Fruit fly (Drosophila melanogaster): ENCODE results near the gene zetaCOP.

DNA sequence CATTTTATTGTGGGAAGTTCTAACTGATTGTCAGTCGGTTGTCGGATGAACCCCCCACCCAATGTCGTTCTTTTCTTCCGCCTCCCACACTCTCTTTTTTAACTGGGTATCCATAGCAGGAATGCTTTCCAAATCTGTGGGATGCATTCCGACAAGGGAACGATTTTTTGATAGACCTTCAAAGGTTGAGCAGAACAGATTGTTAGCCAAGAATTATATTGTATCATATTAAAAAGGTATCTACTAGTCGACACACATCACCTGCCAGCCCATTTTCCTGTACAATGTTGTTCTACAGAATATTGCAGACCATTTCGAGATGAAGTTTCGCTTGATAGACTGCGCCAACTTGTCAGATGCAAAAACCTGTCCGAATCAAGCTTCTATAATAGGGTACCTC is 43.6 kb downstream of the zetaCOP start:
- no peak for TF ChIP-seq CG14655 (GFP tag; optimal IDR thresholded peaks at IDR 0.05)
- TF ChIP-seq Pif1B (GFP tag; optimal IDR thresholded peaks at IDR 0.05) = no peak
